Worm (Caenorhabditis elegans) whole organism, L3 larva: ENCODE measurements around the gene ptr-8.
"Not testable (repeated sequence)": the region's sequence is repeated elsewhere in the genome, so short reads cannot be mapped to it uniquely, and the experiment has no call there.

ENCODE experiments used
- ZK546.5 ChIP-seq: sonication (generic microtip); optimal IDR thresholded peaks from 2 replicates; lab custom pipeline; 2017; ENCODE audit warnings: missing biosample characterization, missing genetic modification characterization
- ama-1 ChIP-seq: fragments of 150-350 bp; optimal IDR thresholded peaks from 2 replicates; lab custom pipeline; 2018
- ceh-16 ChIP-seq: sonication (generic microtip); optimal IDR thresholded peaks from 2 replicates; lab custom pipeline; 2017; ENCODE audit warnings: missing biosample characterization, missing genetic modification characterization
- ceh-28 ChIP-seq: fragments of 150-350 bp; optimal IDR thresholded peaks from 2 replicates; lab custom pipeline; 2014; ENCODE audit warnings: missing biosample characterization, missing genetic modification reagents, missing genetic modification characterization
- ceh-82 ChIP-seq: fragments of 150-350 bp; optimal IDR thresholded peaks from 2 replicates; lab custom pipeline; 2014; ENCODE audit warnings: missing biosample characterization, missing genetic modification characterization
- ceh-9 ChIP-seq: sonication (generic microtip); optimal IDR thresholded peaks from 2 replicates; lab custom pipeline; 2018; ENCODE audit warnings: missing biosample characterization, missing genetic modification characterization
- daf-12 ChIP-seq: fragments of 150-350 bp; optimal IDR thresholded peaks from 2 replicates; lab custom pipeline; 2014; ENCODE audit warnings: missing biosample characterization, missing genetic modification reagents, missing genetic modification characterization
- egl-27 ChIP-seq: sonication (generic microtip); optimal IDR thresholded peaks from 4 replicates; lab custom pipeline; 2017; ENCODE audit warnings: missing biosample characterization, missing genetic modification reagents, missing genetic modification characterization
- elt-1 ChIP-seq: fragments of 150-350 bp; optimal IDR thresholded peaks from 2 replicates; lab custom pipeline; 2014; ENCODE audit warnings: missing biosample characterization, missing genetic modification characterization
- elt-2 ChIP-seq: sonication (generic microtip); optimal IDR thresholded peaks from 2 replicates; lab custom pipeline; 2016; ENCODE audit warnings: missing genetic modification reagents, mild to moderate bottlenecking, missing genetic modification characterization, missing compliant biosample characterization
- elt-3 ChIP-seq, 3 experiments: fragments of 150-350 bp in 1 of 3; sonication (generic microtip) in 2 of 3; optimal IDR thresholded peaks; 2 replicates in 2 of 3; 4 replicates in 1 of 3; lab custom pipeline; 2014 to 2017; ENCODE audit warnings: missing biosample characterization in 3 of 3, missing genetic modification characterization in 3 of 3
- eor-1 ChIP-seq, 2 experiments: fragments of 150-350 bp; optimal IDR thresholded peaks; 2 replicates each; lab custom pipeline; 2014 to 2018; ENCODE audit warnings: missing biosample characterization in 2 of 2, missing genetic modification characterization in 2 of 2
- fos-1 ChIP-seq: fragments of 150-350 bp; optimal IDR thresholded peaks from 2 replicates; lab custom pipeline; 2014; ENCODE audit warnings: missing biosample characterization, missing genetic modification characterization
- jun-1 ChIP-seq: fragments of 150-350 bp; optimal IDR thresholded peaks from 2 replicates; lab custom pipeline; 2014; ENCODE audit warnings: missing biosample characterization, missing genetic modification reagents, missing genetic modification characterization
- lin-39 ChIP-seq: fragments of 150-350 bp; optimal IDR thresholded peaks from 2 replicates; lab custom pipeline; 2018; ENCODE audit warnings: missing biosample characterization, missing genetic modification reagents, missing genetic modification characterization
- lsy-12 ChIP-seq: sonication (generic microtip); optimal IDR thresholded peaks from 2 replicates; lab custom pipeline; 2016; ENCODE audit warnings: mild to moderate bottlenecking, missing genetic modification characterization, missing compliant biosample characterization
- mdl-1 ChIP-seq: fragments of 150-350 bp; optimal IDR thresholded peaks from 2 replicates; lab custom pipeline; 2014; ENCODE audit warnings: missing biosample characterization, missing genetic modification characterization
- mml-1 ChIP-seq: fragments of 150-350 bp; sonication (generic microtip); optimal IDR thresholded peaks from 3 replicates; lab custom pipeline; 2014; ENCODE audit warnings: missing biosample characterization, missing genetic modification characterization
- nfya-1 ChIP-seq: sonication (generic microtip); optimal IDR thresholded peaks from 2 replicates; lab custom pipeline; 2017; ENCODE audit warnings: missing genetic modification characterization, mild to moderate bottlenecking, missing compliant biosample characterization, antibody characterized with exemption, moderate library complexity; ENCODE audit not compliant: insufficient read depth
- nhr-12 ChIP-seq: fragments of 150-350 bp; optimal IDR thresholded peaks from 2 replicates; lab custom pipeline; 2014; ENCODE audit warnings: missing biosample characterization, missing genetic modification characterization
- nhr-23 ChIP-seq: fragments of 150-350 bp; optimal IDR thresholded peaks from 2 replicates; lab custom pipeline; 2014; ENCODE audit warnings: missing biosample characterization, missing genetic modification reagents, missing genetic modification characterization
- nhr-237 ChIP-seq: fragments of 150-350 bp; optimal IDR thresholded peaks from 2 replicates; lab custom pipeline; 2014; ENCODE audit warnings: missing biosample characterization, missing genetic modification characterization
- nhr-25 ChIP-seq: sonication (generic microtip); optimal IDR thresholded peaks from 2 replicates; lab custom pipeline; 2017; ENCODE audit warnings: missing biosample characterization, missing genetic modification characterization
- nhr-43 ChIP-seq: sonication (generic microtip); optimal IDR thresholded peaks from 2 replicates; lab custom pipeline; 2016; ENCODE audit warnings: mild to moderate bottlenecking, missing genetic modification characterization, missing compliant biosample characterization; ENCODE audit not compliant: poor library complexity, severe bottlenecking
- nhr-67 ChIP-seq: fragments of 150-350 bp; optimal IDR thresholded peaks from 2 replicates; lab custom pipeline; 2014; ENCODE audit warnings: missing biosample characterization, missing genetic modification characterization
- nhr-77 ChIP-seq: fragments of 150-350 bp; optimal IDR thresholded peaks from 2 replicates; lab custom pipeline; 2014; ENCODE audit warnings: missing biosample characterization, missing genetic modification characterization
- pha-4 ChIP-seq: fragments of 150-350 bp; optimal IDR thresholded peaks from 2 replicates; lab custom pipeline; 2014; ENCODE audit warnings: missing biosample characterization, missing genetic modification reagents, missing genetic modification characterization
- pqm-1 ChIP-seq: fragments of 150-350 bp; optimal IDR thresholded peaks from 2 replicates; lab custom pipeline; 2017; ENCODE audit warnings: missing biosample characterization, missing genetic modification characterization, inconsistent platforms
- sea-2 ChIP-seq: fragments of 150-350 bp; sonication (generic microtip); optimal IDR thresholded peaks from 4 replicates; lab custom pipeline; 2014; ENCODE audit warnings: missing biosample characterization, missing genetic modification reagents, missing genetic modification characterization
- skn-1 ChIP-seq: fragments of 150-350 bp; optimal IDR thresholded peaks from 2 replicates; lab custom pipeline; 2014; ENCODE audit warnings: missing biosample characterization, missing genetic modification characterization
- tbx-2 ChIP-seq: sonication (generic microtip); optimal IDR thresholded peaks from 2 replicates; lab custom pipeline; 2016; ENCODE audit warnings: mild to moderate bottlenecking, missing genetic modification characterization, missing compliant biosample characterization
- unc-39 ChIP-seq: sonication (generic microtip); optimal IDR thresholded peaks from 4 replicates; lab custom pipeline; 2017; ENCODE audit warnings: missing biosample characterization, missing genetic modification characterization
- unc-62 ChIP-seq: fragments of 150-350 bp; sonication (generic microtip); optimal IDR thresholded peaks from 4 replicates; lab custom pipeline; 2014; ENCODE audit warnings: missing biosample characterization, missing genetic modification reagents, missing genetic modification characterization
- zag-1 ChIP-seq: fragments of 150-350 bp; optimal IDR thresholded peaks from 2 replicates; lab custom pipeline; 2014; ENCODE audit warnings: missing biosample characterization, missing genetic modification characterization

The ptr-8 gene

ce11 chrII:10904379-10904778 is 15.3 kb downstream of the ptr-8 start, which contains the start of gene sra-12:
sra-12 (minus strand) TSS chrII:10904479.
- TF ChIP-seq eor-1 (tag; optimal IDR thresholded peaks at IDR 0.05; lab: Kevin White, UChicago); zag-1 (tag; lab: Kevin White, UChicago); nfya-1: not testable (repeated sequence)

ce11 chrII:10910219-10910618 is 21.1 kb downstream of the ptr-8 start, which contains the start of gene sra-11:
sra-11 (minus strand) TSS chrII:10910319.
- no peak for TF ChIP-seq fos-1 (tag; lab: Kevin White, UChicago)
- TF ChIP-seq pha-4 (tag; lab: Kevin White, UChicago) = no peak

ce11 chrII:10912995-10913394 is 23.9 kb downstream of the ptr-8 start:
- TF ChIP-seq elt-1 (no peak), mdl-1 (tag; lab: Kevin White, UChicago) (no peak), elt-2 (tag; lab: Kevin White, UChicago) (no peak), ceh-9 (tag; lab: Kevin White, UChicago) (no peak), tbx-2 (no peak), nhr-25 (tag; lab: Kevin White, UChicago) (no peak), ceh-82 (tag; lab: Kevin White, UChicago) (no peak)

- TF ChIP-seq unc-39 (tag; lab: Kevin White, UChicago) (no peak), jun-1 (tag; lab: Kevin White, UChicago) (no peak), ceh-82 (tag; lab: Kevin White, UChicago) (no peak), sea-2 (no peak), lin-39 (tag; lab: Kevin White, UChicago) (no peak), nhr-77 (no peak), nhr-43 (tag; lab: Kevin White, UChicago) (no peak)
Measured at ce11 chrII:10914366-10914765, 25.3 kb downstream of the ptr-8 start, which contains the start of gene F44F4.15. F44F4.15 (plus strand) TSS chrII:10914666.

- TF ChIP-seq mml-1 (no peak), unc-62 (no peak), skn-1 (tag; lab: Kevin White, UChicago) (no peak), elt-3 (tag; optimal IDR thresholded peaks at IDR 0.05; lab: Kevin White, UChicago) (no peak), zag-1 (tag; lab: Kevin White, UChicago) (no peak), ceh-9 (tag; lab: Kevin White, UChicago) (no peak), sea-2 (no peak), pqm-1 (tag; lab: Kevin White, UChicago) (no peak)
- TF ChIP-seq, all 47 proteins: peak for 0
Measured at ce11 chrII:10915732-10916131, 26.7 kb downstream of the ptr-8 start, which contains the start of gene F44F4.9. F44F4.9 (minus strand) TSS chrII:10915832.

ce11 chrII:10917174-10917573 is 28.1 kb downstream of the ptr-8 start, which contains the start of gene F44F4.10:
F44F4.10 (minus strand) TSS chrII:10917274.
- TF ChIP-seq lsy-12 (no peak), pqm-1 (tag; lab: Kevin White, UChicago) (no peak), ceh-16 (tag; lab: Kevin White, UChicago) (no peak), ceh-28 (no peak), nhr-12 (tag; lab: Kevin White, UChicago) (no peak), nhr-23 (no peak), nhr-67 (tag; lab: Kevin White, UChicago) (no peak), nhr-237 (tag; lab: Kevin White, UChicago) (no peak), ZK546.5 (tag; lab: Kevin White, UChicago) (no peak), daf-12 (tag; lab: Kevin White, UChicago) (no peak), jun-1 (tag; lab: Kevin White, UChicago) (no peak), eor-1 (tag; optimal IDR thresholded peaks at IDR 0.05; lab: Kevin White, UChicago) (no peak), ama-1 (lab: Kevin White, UChicago) (no peak), skn-1 (tag; lab: Kevin White, UChicago) (no peak), unc-62 (no peak), nhr-77 (no peak), mdl-1 (tag; lab: Kevin White, UChicago) (no peak), nfya-1 (no peak), egl-27 (tag; lab: Kevin White, UChicago) (no peak)
- TF ChIP-seq, all 47 proteins: peak for 0
